Worm (Caenorhabditis elegans): Measurements from ENCODE around the gene srh-272.

DNA sequence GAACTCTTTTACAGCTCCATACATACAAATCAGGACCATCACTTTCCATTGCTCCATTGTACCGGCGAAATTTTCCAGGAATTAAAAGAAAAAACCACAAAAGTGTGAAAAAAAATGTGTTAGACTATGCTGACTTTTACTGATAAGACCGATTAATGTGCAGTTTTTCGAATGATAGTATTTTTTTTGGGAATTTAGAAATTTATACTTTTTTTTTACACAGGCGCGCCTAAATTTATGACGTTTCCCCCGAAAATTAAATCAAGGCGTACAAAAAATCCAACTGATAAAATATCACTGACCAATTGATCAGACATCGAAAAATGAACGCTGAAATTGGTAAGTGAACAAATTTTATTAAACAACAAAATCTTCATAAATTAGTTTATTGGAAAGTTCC is 12.3 kb downstream of the srh-272 start, which contains the start of gene folt-2:
- TF ChIP-seq F55B11.4 (tag; optimal IDR thresholded peaks at IDR 0.05; ENCODE audit: borderline replicate concordance, insufficient read depth) (no peak), snpc-4 (GFP tag; optimal IDR thresholded peaks at IDR 0.05) (no peak), snpc-4 (tag; optimal IDR thresholded peaks at IDR 0.05) (no peak), bed-1 (GFP tag; IDR thresholded peaks at IDR 0.05) (no peak), F37B4.10 (GFP tag; IDR thresholded peaks at IDR 0.05) (no peak), sdz-38 (tag; optimal IDR thresholded peaks at IDR 0.05) (no peak)
